Worm (Caenorhabditis elegans): ENCODE data around the gene srh-61.

DNA sequence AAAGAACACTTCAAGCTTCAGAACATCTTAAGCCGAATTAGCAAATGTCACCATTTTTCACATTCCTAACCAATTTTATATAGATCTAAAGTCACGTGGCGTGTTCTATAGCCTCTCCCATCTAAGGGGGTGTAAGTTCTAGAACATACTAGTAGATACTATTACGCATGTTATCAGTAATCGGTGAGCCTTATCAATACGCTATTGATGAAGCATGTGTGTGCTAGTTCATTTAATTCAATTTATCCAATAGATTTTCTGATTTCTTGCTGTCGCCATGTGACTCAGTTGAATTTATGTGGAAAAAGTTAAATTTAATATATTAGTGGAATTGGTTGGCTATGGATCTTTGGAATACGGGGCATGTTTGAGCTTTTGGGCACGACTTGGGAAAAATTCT, 9.7 kb downstream of the srh-61 start:
- TF ChIP-seq zag-1 (tag; optimal IDR thresholded peaks at IDR 0.05) (no peak), nhr-76 (tag; optimal IDR thresholded peaks at IDR 0.05) (no peak), unc-39 (tag; optimal IDR thresholded peaks at IDR 0.05) (no peak), nhr-237 (tag; optimal IDR thresholded peaks at IDR 0.05) (no peak), eor-1 (tag; optimal IDR thresholded peaks at IDR 0.05) (no peak), lin-15B (tag; optimal IDR thresholded peaks at IDR 0.05) (no peak), egl-27 (tag; optimal IDR thresholded peaks at IDR 0.05) (no peak), snpc-4 (tag; optimal IDR thresholded peaks at IDR 0.05) (no peak), ama-1 (optimal IDR thresholded peaks at IDR 0.05) (no peak), unc-62 (GFP tag; optimal IDR thresholded peaks at IDR 0.05) (no peak)
